Worm (Caenorhabditis elegans): Measurements from ENCODE around the gene F19G12.11.

F19G12.11 gene

DNA sequence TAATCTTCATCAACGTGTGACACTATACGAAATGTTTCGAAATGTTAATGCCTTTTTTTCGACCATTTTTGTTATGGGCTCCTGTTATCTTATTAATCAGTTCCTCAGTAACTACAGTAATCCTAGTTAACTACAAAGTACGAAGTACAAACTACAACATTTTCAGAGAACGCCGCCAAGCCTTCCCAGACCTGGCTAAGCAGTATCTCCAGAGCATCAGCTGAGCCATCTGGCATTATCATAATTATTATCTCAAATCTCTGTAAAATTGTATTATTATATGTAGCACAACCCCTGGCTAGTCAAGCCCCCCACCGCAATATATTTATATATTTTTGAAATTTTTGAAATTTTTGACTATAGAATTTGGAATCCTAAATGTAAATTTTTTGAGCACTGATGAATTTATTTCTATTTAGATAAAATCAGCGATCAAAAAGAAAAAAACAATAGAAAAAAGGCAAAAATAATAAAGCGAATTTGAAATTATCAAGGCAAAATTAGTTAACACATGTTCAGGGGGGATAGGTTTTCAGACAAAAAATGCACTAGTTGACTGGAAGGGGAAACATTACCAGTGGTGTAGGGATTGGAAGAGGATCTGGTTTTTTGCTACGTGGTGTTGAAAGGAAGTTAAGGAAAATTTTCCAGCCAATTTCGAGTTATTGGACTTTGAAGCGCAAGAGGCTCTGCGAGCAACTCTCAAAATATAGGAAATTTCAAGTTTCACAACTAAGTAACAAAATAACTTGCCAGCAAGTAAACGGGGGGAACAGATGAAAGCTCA, 25.7 kb upstream of the F19G12.11 start:
- no peak for TF ChIP-seq mef-2 (tag; optimal IDR thresholded peaks at IDR 0.05)
- no peak for TF ChIP-seq unc-62 (GFP tag; optimal IDR thresholded peaks at IDR 0.05)
- TF ChIP-seq ces-1 (GFP tag; optimal IDR thresholded peaks at IDR 0.05) = no peak
- TF ChIP-seq nhr-47 (tag; optimal IDR thresholded peaks at IDR 0.05) = no peak
- TF ChIP-seq egl-13 (tag; optimal IDR thresholded peaks at IDR 0.05) = no peak
- no peak for TF ChIP-seq efl-3 (GFP tag; optimal IDR thresholded peaks at IDR 0.05)
- TF ChIP-seq unc-86 (tag; optimal IDR thresholded peaks at IDR 0.05) = no peak
- no peak for TF ChIP-seq snpc-4 (tag; optimal IDR thresholded peaks at IDR 0.05)
- TF ChIP-seq elt-3 (tag; optimal IDR thresholded peaks at IDR 0.05) = no peak
- no peak for TF ChIP-seq pax-3 (tag; optimal IDR thresholded peaks at IDR 0.05)
- no peak for TF ChIP-seq hlh-4 (tag; optimal IDR thresholded peaks at IDR 0.05)
- TF ChIP-seq nhr-76 (tag; optimal IDR thresholded peaks at IDR 0.05) = no peak
- no peak for TF ChIP-seq zip-4 (GFP tag; optimal IDR thresholded peaks at IDR 0.05)
- TF ChIP-seq alr-1 (tag; optimal IDR thresholded peaks at IDR 0.05; ENCODE audit: borderline replicate concordance) = no peak
- TF ChIP-seq nhr-77 (tag; optimal IDR thresholded peaks at IDR 0.05) = no peak
- TF ChIP-seq nhr-85 (tag) = peak; percentile 65
- peak in 1 of 2 experiments; percentile 20 for TF ChIP-seq lsy-2 (tag; optimal IDR thresholded peaks at IDR 0.05)
- TF ChIP-seq zag-1 (tag; optimal IDR thresholded peaks at IDR 0.05) = no peak
- TF ChIP-seq pqm-1 (tag; optimal IDR thresholded peaks at IDR 0.05) = no peak
- TF ChIP-seq fos-1 (tag; optimal IDR thresholded peaks at IDR 0.05) = no peak
- no peak for TF ChIP-seq unc-130 (tag; optimal IDR thresholded peaks at IDR 0.05)
- peak; percentile 2 for TF ChIP-seq ztf-4 (tag; optimal IDR thresholded peaks at IDR 0.05)
- TF ChIP-seq nhr-11 (tag; optimal IDR thresholded peaks at IDR 0.05) = no peak
- no peak for TF ChIP-seq fkh-8 (tag; optimal IDR thresholded peaks at IDR 0.05)
- no peak for TF ChIP-seq lin-39 (tag; optimal IDR thresholded peaks at IDR 0.05)
- no peak for TF ChIP-seq mep-1 (tag; optimal IDR thresholded peaks at IDR 0.05)
- TF ChIP-seq ama-1 (optimal IDR thresholded peaks at IDR 0.05) = peak; percentile 59
- TF ChIP-seq sup-37 (GFP tag; optimal IDR thresholded peaks at IDR 0.05) = no peak
- peak; percentile 15 for TF ChIP-seq aly-2 (tag; optimal IDR thresholded peaks at IDR 0.05)
- TF ChIP-seq ztf-11 (tag; optimal IDR thresholded peaks at IDR 0.05) = no peak
- no peak for TF ChIP-seq ceh-88 (GFP tag; IDR thresholded peaks at IDR 0.05)
- TF ChIP-seq nhr-90 (tag; optimal IDR thresholded peaks at IDR 0.05; ENCODE audit: poor library complexity) = no peak
- no peak for TF ChIP-seq lir-3 (tag; optimal IDR thresholded peaks at IDR 0.05; ENCODE audit: poor library complexity)
- no peak for TF ChIP-seq tlp-1 (tag; optimal IDR thresholded peaks at IDR 0.05)

ce11 chrX:1451240-1451639, 24.9 kb upstream of the F19G12.11 start:
- TF ChIP-seq nhr-19 (GFP tag; conservative IDR thresholded peaks at IDR 0.05) (no peak), tlp-1 (tag; optimal IDR thresholded peaks at IDR 0.05) (no peak), hlh-17 (GFP tag; optimal IDR thresholded peaks at IDR 0.05; ENCODE audit: borderline replicate concordance) (no peak), unc-62 (GFP tag; optimal IDR thresholded peaks at IDR 0.05) (no peak), sox-4 (tag; optimal IDR thresholded peaks at IDR 0.05) (no peak), ces-1 (GFP tag; optimal IDR thresholded peaks at IDR 0.05) (no peak), mef-2 (tag; optimal IDR thresholded peaks at IDR 0.05) (no peak), elt-3 (tag; optimal IDR thresholded peaks at IDR 0.05) (no peak), unc-98 (GFP tag; IDR thresholded peaks at IDR 0.05) (no peak), aly-2 (tag; optimal IDR thresholded peaks at IDR 0.05) (no peak), swsn-7 (tag; optimal IDR thresholded peaks at IDR 0.05) (no peak), skn-1 (tag; optimal IDR thresholded peaks at IDR 0.05) (no peak), alr-1 (tag; optimal IDR thresholded peaks at IDR 0.05; ENCODE audit: borderline replicate concordance) (no peak), fos-1 (tag; optimal IDR thresholded peaks at IDR 0.05) (no peak), efl-3 (GFP tag; optimal IDR thresholded peaks at IDR 0.05) (no peak), nhr-77 (tag; optimal IDR thresholded peaks at IDR 0.05) (no peak), jun-1 (tag; optimal IDR thresholded peaks at IDR 0.05) (no peak), pax-3 (tag; optimal IDR thresholded peaks at IDR 0.05) (no peak), mdl-1 (tag; optimal IDR thresholded peaks at IDR 0.05) (no peak)
